Worm (Caenorhabditis elegans): ENCODE measurements around the gene C56C10.6.

DNA sequence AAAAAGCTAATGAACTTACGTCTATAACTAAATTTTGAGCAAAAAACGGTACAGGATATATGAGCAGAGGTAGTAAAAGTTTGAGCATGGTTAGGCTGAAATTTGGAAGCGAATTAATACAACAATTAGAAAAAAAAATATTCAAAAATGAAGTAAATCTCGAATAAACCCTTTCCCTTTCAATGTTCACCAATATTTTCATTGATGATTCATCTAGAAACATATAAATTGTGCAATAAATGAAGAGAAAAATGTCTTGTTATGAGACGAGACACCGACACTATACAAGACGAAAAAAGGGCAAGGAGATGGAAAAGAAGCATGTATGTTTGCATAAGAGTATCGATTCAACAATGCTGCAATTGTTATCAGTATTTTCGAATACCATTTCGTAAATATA lies 44.2 kb upstream of the C56C10.6 start, which contains the start of gene F54H5.14:
- TF ChIP-seq unc-39 (tag; optimal IDR thresholded peaks at IDR 0.05) (no peak), nhr-76 (tag; optimal IDR thresholded peaks at IDR 0.05) (no peak), pha-4 (tag; optimal IDR thresholded peaks at IDR 0.05) (no peak), drap-1 (GFP tag; optimal IDR thresholded peaks at IDR 0.05) (no peak), mep-1 (tag; optimal IDR thresholded peaks at IDR 0.05) (no peak), flh-1 (GFP tag; optimal IDR thresholded peaks at IDR 0.05) (no peak), ces-1 (GFP tag; optimal IDR thresholded peaks at IDR 0.05) (no peak)
